Fruit fly (Drosophila melanogaster) whole organism, embryonic: ENCODE results near the gene rec.

Experiments
- Asciz ChIP-seq: fragments of 200-800 bp; sonication (Bioruptor generic); optimal IDR thresholded peaks from 2 replicates; lab custom pipeline; 2017; ENCODE audit warnings: missing biosample characterization, mild to moderate bottlenecking, missing genetic modification characterization, missing genetic modification reagents
- C15 ChIP-seq: fragments of 200-800 bp; sonication (Bioruptor generic); IDR thresholded peaks from 3 replicates; pipeline ENCODE4 v1.3.6; 2022; ENCODE audit warnings: missing biosample characterization, missing genetic modification characterization
- CG1024 ChIP-seq: fragments of 200-800 bp; sonication (Bioruptor generic); IDR thresholded peaks from 2 replicates; pipeline ENCODE4 v1.3.6; 2022; ENCODE audit warnings: missing biosample characterization, missing genetic modification characterization
- CG11504 ChIP-seq: fragments of 200-800 bp; sonication (Bioruptor generic); optimal IDR thresholded peaks from 3 replicates; lab custom pipeline; 2019; ENCODE audit warnings: missing biosample characterization, mild to moderate bottlenecking, missing genetic modification characterization, moderate library complexity
- CG12236 ChIP-seq: fragments of 200-800 bp; sonication (Bioruptor generic); optimal IDR thresholded peaks from 2 replicates; lab custom pipeline; 2016; ENCODE audit warnings: missing biosample characterization, missing genetic modification characterization
- CG1233 ChIP-seq: fragments of 200-800 bp; sonication (Bioruptor generic); optimal IDR thresholded peaks from 4 replicates; lab custom pipeline; 2018; ENCODE audit warnings: missing biosample characterization, mild to moderate bottlenecking, missing genetic modification characterization
- CG13624 ChIP-seq: fragments of 200-800 bp; sonication (Bioruptor generic); optimal IDR thresholded peaks from 2 replicates; lab custom pipeline; 2016; ENCODE audit warnings: missing biosample characterization, missing genetic modification characterization
- CG14050 ChIP-seq: fragments of 200-800 bp; sonication (Bioruptor generic); IDR thresholded peaks from 3 replicates; pipeline ENCODE4 v1.3.6; 2022; ENCODE audit warnings: missing biosample characterization, missing genetic modification characterization
- CG1603 ChIP-seq: fragments of 200-800 bp; sonication (Bioruptor generic); optimal IDR thresholded peaks from 2 replicates; lab custom pipeline; 2019; ENCODE audit warnings: missing biosample characterization, mild to moderate bottlenecking, missing genetic modification characterization, moderate library complexity
- CG1647 ChIP-seq: fragments of 200-800 bp; sonication (Bioruptor generic); optimal IDR thresholded peaks from 3 replicates; lab custom pipeline; 2016; ENCODE audit warnings: missing biosample characterization, missing genetic modification characterization
- CG17802 ChIP-seq: fragments of 200-800 bp; sonication (Bioruptor generic); optimal IDR thresholded peaks from 2 replicates; lab custom pipeline; 2018; ENCODE audit warnings: missing biosample characterization, mild to moderate bottlenecking, missing genetic modification characterization, moderate library complexity
- CG1792 ChIP-seq: fragments of 200-800 bp; sonication (Bioruptor generic); optimal IDR thresholded peaks from 2 replicates; lab custom pipeline; 2016; ENCODE audit warnings: missing biosample characterization, missing genetic modification characterization
- CG18262 ChIP-seq: fragments of 200-800 bp; optimal IDR thresholded peaks from 3 replicates; lab custom pipeline; 2019; ENCODE audit warnings: missing biosample characterization, mild to moderate bottlenecking, missing genetic modification characterization, moderate library complexity
- CG1832 ChIP-seq: fragments of 200-800 bp; sonication (Bioruptor generic); optimal IDR thresholded peaks from 2 replicates; lab custom pipeline; 2017; ENCODE audit warnings: missing biosample characterization, mild to moderate bottlenecking, missing genetic modification characterization, inconsistent platforms
- CG33557 ChIP-seq: fragments of 200-800 bp; sonication (Bioruptor generic); optimal IDR thresholded peaks from 2 replicates; lab custom pipeline; 2019; ENCODE audit warnings: missing biosample characterization, mild to moderate bottlenecking, missing genetic modification characterization, moderate library complexity
- CG34422 ChIP-seq: fragments of 200-800 bp; sonication (Bioruptor generic); IDR thresholded peaks from 3 replicates; pipeline ENCODE4 v1.3.6; 2022; ENCODE audit warnings: missing biosample characterization, missing genetic modification characterization
- CG4854 ChIP-seq: fragments of 200-800 bp; sonication (Bioruptor generic); optimal IDR thresholded peaks from 2 replicates; lab custom pipeline; 2016; ENCODE audit warnings: missing biosample characterization, missing genetic modification characterization, inconsistent platforms
- CG7928 ChIP-seq: fragments of 200-800 bp; sonication (Bioruptor generic); optimal IDR thresholded peaks from 2 replicates; lab custom pipeline; 2017; ENCODE audit warnings: missing biosample characterization, mild to moderate bottlenecking, missing genetic modification characterization
- CG8924 ChIP-seq: fragments of 200-800 bp; optimal IDR thresholded peaks from 3 replicates; lab custom pipeline; 2019; ENCODE audit warnings: missing biosample characterization, mild to moderate bottlenecking, missing genetic modification characterization, moderate library complexity
- CTCF ChIP-seq: fragments of 200-800 bp; sonication (Bioruptor generic); optimal IDR thresholded peaks from 2 replicates; lab custom pipeline; 2017; ENCODE audit warnings: missing biosample characterization, mild to moderate bottlenecking, missing genetic modification characterization, moderate library complexity
- D19A ChIP-seq: fragments of 200-800 bp; optimal IDR thresholded peaks from 3 replicates; lab custom pipeline; 2019; ENCODE audit warnings: missing biosample characterization, mild to moderate bottlenecking, missing genetic modification characterization, moderate library complexity
- Dek ChIP-seq: fragments of 200-800 bp; sonication (Bioruptor generic); optimal IDR thresholded peaks from 3 replicates; lab custom pipeline; 2019; ENCODE audit warnings: missing biosample characterization, mild to moderate bottlenecking, missing genetic modification characterization, moderate library complexity
- Gsc ChIP-seq: fragments of 200-800 bp; sonication (Bioruptor generic); IDR thresholded peaks from 2 replicates; pipeline ENCODE4 v1.3.6; 2022; ENCODE audit warnings: missing biosample characterization, missing genetic modification characterization
- H15 ChIP-seq: fragments of 200-800 bp; sonication (Bioruptor generic); IDR thresholded peaks from 3 replicates; pipeline ENCODE4 v1.3.6; 2022; ENCODE audit warnings: missing biosample characterization, missing genetic modification characterization
- HmgD ChIP-seq: fragments of 200-800 bp; sonication (Bioruptor generic); optimal IDR thresholded peaks from 3 replicates; lab custom pipeline; 2016; ENCODE audit warnings: missing biosample characterization, missing genetic modification characterization
- Jarid2 ChIP-seq: fragments of 200-800 bp; sonication (Bioruptor generic); optimal IDR thresholded peaks from 3 replicates; lab custom pipeline; 2017; ENCODE audit warnings: mild to moderate bottlenecking, missing biosample characterization, missing genetic modification reagents, missing genetic modification characterization
- MBD-R2 ChIP-seq: fragments of 200-800 bp; sonication (Bioruptor generic); IDR thresholded peaks from 2 replicates; pipeline ENCODE4 v1.3.6; 2022; ENCODE audit warnings: missing biosample characterization, missing genetic modification characterization
- MTF-1 ChIP-seq: fragments of 200-800 bp; sonication (Bioruptor generic); optimal IDR thresholded peaks from 2 replicates; lab custom pipeline; 2018; ENCODE audit warnings: missing biosample characterization, mild to moderate bottlenecking, missing genetic modification characterization, borderline replicate concordance
- NFAT ChIP-seq: fragments of 200-800 bp; sonication (Bioruptor generic); IDR thresholded peaks from 2 replicates; pipeline ENCODE4 v1.3.6; 2022; ENCODE audit warnings: missing biosample characterization, missing genetic modification characterization
- PHDP ChIP-seq: fragments of 200-800 bp; sonication (Bioruptor generic); optimal IDR thresholded peaks from 3 replicates; lab custom pipeline; 2018; ENCODE audit warnings: missing biosample characterization, mild to moderate bottlenecking, missing genetic modification characterization, moderate library complexity
- Ptx1 ChIP-seq: fragments of 200-800 bp; sonication (Bioruptor generic); IDR thresholded peaks from 2 replicates; pipeline ENCODE4 v1.3.6; 2022; ENCODE audit warnings: missing biosample characterization, missing genetic modification characterization
- Sin3A ChIP-seq: fragments of >200 bp; optimal IDR thresholded peaks from 2 replicates; lab custom pipeline; 2018
- TFAM ChIP-seq: fragments of 200-800 bp; sonication (Bioruptor generic); optimal IDR thresholded peaks from 2 replicates; lab custom pipeline; 2017; ENCODE audit warnings: missing biosample characterization, missing genetic modification characterization, inconsistent platforms
- Xbp1 ChIP-seq: fragments of 200-800 bp; sonication (Bioruptor generic); optimal IDR thresholded peaks from 3 replicates; lab custom pipeline; 2016; ENCODE audit warnings: missing biosample characterization, mild to moderate bottlenecking, missing genetic modification characterization
- ab ChIP-seq: fragments of 200-800 bp; sonication (Bioruptor generic); optimal IDR thresholded peaks from 2 replicates; lab custom pipeline; 2016; ENCODE audit warnings: missing biosample characterization, missing genetic modification characterization
- abd-A ChIP-seq: fragments of 200-800 bp; sonication (Bioruptor generic); optimal IDR thresholded peaks from 3 replicates; lab custom pipeline; 2019; ENCODE audit warnings: missing biosample characterization, mild to moderate bottlenecking, missing genetic modification characterization, moderate library complexity
- aop ChIP-seq: fragments of 200-800 bp; sonication (Bioruptor generic); IDR thresholded peaks from 2 replicates; pipeline ENCODE4 v1.3.6; 2022; ENCODE audit warnings: missing biosample characterization, missing genetic modification characterization
- cas ChIP-seq: fragments of 200-800 bp; sonication (Bioruptor generic); IDR thresholded peaks from 2 replicates; pipeline ENCODE4 v1.3.6; 2022; ENCODE audit warnings: missing biosample characterization, missing genetic modification characterization
- eyg ChIP-seq: fragments of 200-800 bp; sonication (Bioruptor generic); optimal IDR thresholded peaks from 3 replicates; lab custom pipeline; 2016; ENCODE audit warnings: missing biosample characterization, missing genetic modification characterization
- fru ChIP-seq: fragments of >200 bp; optimal IDR thresholded peaks from 2 replicates; lab custom pipeline; 2017
- ham ChIP-seq: fragments of 200-800 bp; sonication (Bioruptor generic); IDR thresholded peaks from 2 replicates; pipeline ENCODE4 v1.3.6; 2022; ENCODE audit warnings: missing biosample characterization, missing genetic modification characterization
- jumu ChIP-seq: fragments of 200-800 bp; sonication (Bioruptor generic); optimal IDR thresholded peaks from 3 replicates; lab custom pipeline; 2016; ENCODE audit warnings: missing biosample characterization, missing genetic modification characterization
- mam ChIP-seq: fragments of 200-800 bp; sonication (Bioruptor generic); optimal IDR thresholded peaks from 3 replicates; lab custom pipeline; 2016; ENCODE audit warnings: missing biosample characterization, missing genetic modification characterization
- org-1 ChIP-seq: fragments of 200-800 bp; sonication (Bioruptor generic); optimal IDR thresholded peaks from 2 replicates; lab custom pipeline; 2017; ENCODE audit warnings: missing biosample characterization, missing genetic modification characterization
- prd ChIP-seq, 3 experiments: fragments of >200 bp in 2 of 3; fragments of 200-800 bp in 1 of 3; sonication (Bioruptor generic) in 1 of 3; optimal IDR thresholded peaks in 2 of 3; IDR thresholded peaks in 1 of 3; 2 replicates in 2 of 3; 3 replicates in 1 of 3; pipeline versions ENCODE4 v1.3.6 to Lab custom; 2017 to 2022; ENCODE audit warnings: missing biosample characterization in 1 of 3, missing genetic modification characterization in 1 of 3
- psq ChIP-seq: fragments of 200-800 bp; sonication (Bioruptor generic); optimal IDR thresholded peaks from 2 replicates; lab custom pipeline; 2017; ENCODE audit warnings: missing biosample characterization, missing genetic modification characterization
- sens-2 ChIP-seq: fragments of 200-800 bp; sonication (Bioruptor generic); IDR thresholded peaks from 2 replicates; pipeline ENCODE4 v1.3.6; 2022; ENCODE audit warnings: missing biosample characterization, missing genetic modification characterization
- sr ChIP-seq: fragments of 200-800 bp; sonication (Bioruptor generic); IDR thresholded peaks from 3 replicates; pipeline ENCODE4 v1.3.6; 2022; ENCODE audit warnings: missing biosample characterization, missing genetic modification characterization
- stc ChIP-seq: fragments of 200-800 bp; sonication (Bioruptor generic); IDR thresholded peaks from 2 replicates; pipeline ENCODE4 v1.3.6; 2022; ENCODE audit warnings: missing biosample characterization, missing genetic modification characterization
- tx ChIP-seq: fragments of 200-800 bp; sonication (Bioruptor generic); optimal IDR thresholded peaks from 2 replicates; lab custom pipeline; 2016; ENCODE audit warnings: missing biosample characterization, missing genetic modification characterization
- unpg ChIP-seq: fragments of 200-800 bp; sonication (Bioruptor generic); optimal IDR thresholded peaks from 3 replicates; lab custom pipeline; 2018; ENCODE audit warnings: missing biosample characterization, mild to moderate bottlenecking, missing genetic modification characterization, moderate library complexity
- wdn ChIP-seq: fragments of 200-800 bp; sonication (Bioruptor generic); IDR thresholded peaks from 2 replicates; pipeline ENCODE4 v1.3.6; 2022; ENCODE audit warnings: missing biosample characterization, missing genetic modification characterization
- zfh1 ChIP-seq: fragments of 200-800 bp; sonication (Bioruptor generic); IDR thresholded peaks from 3 replicates; pipeline ENCODE4 v1.3.6; 2022; ENCODE audit warnings: missing biosample characterization, missing genetic modification characterization

rec gene

dm6 chr3R:15793372-15793802 lies 39.0 kb downstream of the rec start, which contains the start of gene nsl1 (continued):
- TF ChIP-seq Dek: no peak
- TF ChIP-seq CG18262 (tag; lab: Kevin White, UChicago): peak; percentile 37
- TF ChIP-seq Sin3A (lab: Kevin White, UChicago): peak; percentile 80
- TF ChIP-seq CG34422: no peak; the same call in 2 of the 3 replicates
- no peak for TF ChIP-seq NFAT (GFP tag; lab: Robert Waterston, UW)
- TF ChIP-seq Gsc (GFP tag; lab: Robert Waterston, UW): no peak
- TF ChIP-seq MTF-1 (GFP tag; lab: Kevin White, UChicago): no peak
- TF ChIP-seq Asciz (GFP tag; lab: Kevin White, UChicago): no peak
- TF ChIP-seq CG8924 (tag; lab: Kevin White, UChicago): peak; percentile 50
- TF ChIP-seq wdn: peak; percentile 33; the same call in 1 of the 2 replicates
- peak; percentile 6 for TF ChIP-seq ab (GFP tag; lab: Kevin White, UChicago)
- peak; percentile 11 for TF ChIP-seq CG1233 (GFP tag; lab: Kevin White, UChicago)
- no peak for TF ChIP-seq eyg (GFP tag; lab: Kevin White, UChicago)
- TF ChIP-seq sens-2 (GFP tag; lab: Robert Waterston, UW): no peak
- TF ChIP-seq CTCF (GFP tag; lab: Kevin White, UChicago): peak; percentile 47
- peak; percentile 38 for TF ChIP-seq D19A (tag; lab: Kevin White, UChicago)
- TF ChIP-seq prd (optimal IDR thresholded peaks at IDR 0.05; lab: Kevin White, UChicago): no peak
- peak; percentile 73 for TF ChIP-seq prd (GFP tag; IDR thresholded peaks at IDR 0.05; lab: Robert Waterston, UW)
- 0 out of 3 replicates have a peak, but pooled peaks have one; percentile 7 for TF ChIP-seq C15 (GFP tag; lab: Robert Waterston, UW)
- peak; percentile 30 for TF ChIP-seq mam
- peak; percentile 99 for TF ChIP-seq CG1832 (GFP tag; lab: Kevin White, UChicago)
- TF ChIP-seq Jarid2 (GFP tag; lab: Kevin White, UChicago): no peak
- TF ChIP-seq cas (GFP tag; lab: Robert Waterston, UW): no peak
- no peak for TF ChIP-seq fru
- TF ChIP-seq CG11504: no peak
- no peak for TF ChIP-seq CG12236 (GFP tag; lab: Kevin White, UChicago)
- peak; percentile 42 for TF ChIP-seq CG33557
- TF ChIP-seq TFAM (GFP tag; lab: Kevin White, UChicago): no peak
- TF ChIP-seq psq (GFP tag; lab: Kevin White, UChicago): no peak
- peak; percentile 66 for TF ChIP-seq abd-A (tag; lab: Kevin White, UChicago)
- no peak for TF ChIP-seq PHDP (tag; lab: Kevin White, UChicago)
- peak; percentile 37; the same call in 1 of the 2 replicates for TF ChIP-seq Ptx1 (GFP tag; lab: Robert Waterston, UW)
- peak; percentile 54 for TF ChIP-seq HmgD
- TF ChIP-seq CG13624 (GFP tag; lab: Kevin White, UChicago): peak; percentile 40
- no peak for TF ChIP-seq CG1647 (GFP tag; lab: Kevin White, UChicago)
- no peak for TF ChIP-seq unpg
- no peak for TF ChIP-seq H15 (GFP tag; lab: Robert Waterston, UW)
- TF ChIP-seq CG7928 (GFP tag; lab: Kevin White, UChicago): peak; percentile 91
- TF ChIP-seq CG4854: no peak
- TF ChIP-seq ham (GFP tag; lab: Robert Waterston, UW): no peak
- peak; percentile 55 for TF ChIP-seq Xbp1
- peak; percentile 56; the same call in 1 of the 2 replicates for TF ChIP-seq MBD-R2 (GFP tag; lab: Robert Waterston, UW)
- TF ChIP-seq aop (GFP tag; lab: Robert Waterston, UW): peak; percentile 19; the same call in 1 of the 2 replicates
- TF ChIP-seq tx (GFP tag; lab: Kevin White, UChicago): no peak
- 0 out of 3 replicates have a peak, but pooled peaks have one; percentile 14 for TF ChIP-seq CG14050 (GFP tag; lab: Robert Waterston, UW)
- no peak for TF ChIP-seq org-1 (GFP tag; lab: Kevin White, UChicago)
- no peak for TF ChIP-seq CG1792 (GFP tag; lab: Kevin White, UChicago)
- no peak for TF ChIP-seq sr (GFP tag; lab: Robert Waterston, UW)
- no peak for TF ChIP-seq stc (GFP tag; lab: Robert Waterston, UW)
- peak; percentile 75 for TF ChIP-seq CG17802 (tag; lab: Kevin White, UChicago)
- peak; percentile 24; the same call in 1 of the 3 replicates for TF ChIP-seq zfh1 (GFP tag; lab: Robert Waterston, UW)
- no peak for TF ChIP-seq CG1024 (GFP tag; lab: Robert Waterston, UW)
- peak; percentile 49 for TF ChIP-seq jumu (GFP tag; lab: Kevin White, UChicago)
- peak; percentile 58 for TF ChIP-seq CG1603 (tag; lab: Kevin White, UChicago)
